Fruit fly (Drosophila melanogaster) whole organism, embryonic: ENCODE data around the gene h-cup.

Source experiments
- ATbp ChIP-seq: fragments of 200-800 bp; sonication (Bioruptor generic); optimal IDR thresholded peaks from 2 replicates; lab custom pipeline; 2017; ENCODE audit warnings: missing biosample characterization, mild to moderate bottlenecking, missing genetic modification characterization, missing genetic modification reagents
- Atf-2 ChIP-seq: fragments of 200-800 bp; sonication (Bioruptor generic); optimal IDR thresholded peaks from 2 replicates; lab custom pipeline; 2016; ENCODE audit warnings: missing biosample characterization, missing genetic modification characterization
- Bteb2 ChIP-seq: fragments of 200-800 bp; sonication (Bioruptor generic); optimal IDR thresholded peaks from 2 replicates; lab custom pipeline; 2016; ENCODE audit warnings: missing biosample characterization, missing genetic modification characterization
- CG10565 ChIP-seq: fragments of 200-800 bp; sonication (Bioruptor generic); optimal IDR thresholded peaks from 3 replicates; lab custom pipeline; 2016; ENCODE audit warnings: missing biosample characterization, mild to moderate bottlenecking, missing genetic modification characterization
- CG11560 ChIP-seq: fragments of 200-800 bp; sonication (Bioruptor generic); IDR thresholded peaks from 3 replicates; pipeline ENCODE4 v1.3.6; 2022; ENCODE audit warnings: missing biosample characterization, missing genetic modification characterization
- CG12942 ChIP-seq: fragments of 200-800 bp; sonication (Bioruptor generic); optimal IDR thresholded peaks from 3 replicates; lab custom pipeline; 2016; ENCODE audit warnings: missing biosample characterization, missing genetic modification characterization
- CG13287 ChIP-seq: fragments of 200-800 bp; sonication (Bioruptor generic); IDR thresholded peaks from 2 replicates; pipeline ENCODE4 v1.3.6; 2022; ENCODE audit warnings: missing biosample characterization, missing genetic modification characterization; ENCODE audit not compliant: partially characterized antibody
- CG13624 ChIP-seq: fragments of 200-800 bp; sonication (Bioruptor generic); optimal IDR thresholded peaks from 2 replicates; lab custom pipeline; 2016; ENCODE audit warnings: missing biosample characterization, missing genetic modification characterization
- CG14441 ChIP-seq: fragments of 200-800 bp; sonication (Bioruptor generic); IDR thresholded peaks from 2 replicates; pipeline ENCODE4 v1.3.6; 2022; ENCODE audit warnings: missing biosample characterization, missing genetic modification characterization
- CG15696 ChIP-seq: fragments of 200-800 bp; sonication (Bioruptor generic); optimal IDR thresholded peaks from 2 replicates; lab custom pipeline; 2019; ENCODE audit warnings: missing biosample characterization, mild to moderate bottlenecking, missing genetic modification characterization, moderate library complexity
- CG16779 ChIP-seq: fragments of 200-800 bp; sonication (Bioruptor generic); IDR thresholded peaks from 2 replicates; pipeline ENCODE4 v1.3.6; 2022; ENCODE audit warnings: missing biosample characterization, missing genetic modification characterization
- CG17186 ChIP-seq: fragments of 200-800 bp; sonication (Bioruptor generic); optimal IDR thresholded peaks from 3 replicates; lab custom pipeline; 2017; ENCODE audit warnings: missing biosample characterization, missing genetic modification reagents, missing genetic modification characterization
- CG30403 ChIP-seq: fragments of 200-800 bp; sonication (Bioruptor generic); optimal IDR thresholded peaks from 3 replicates; lab custom pipeline; 2016; ENCODE audit warnings: missing biosample characterization, missing genetic modification characterization
- CG34376 ChIP-seq: fragments of 200-800 bp; sonication (Bioruptor generic); optimal IDR thresholded peaks from 2 replicates; lab custom pipeline; 2018; ENCODE audit warnings: missing biosample characterization, mild to moderate bottlenecking, missing genetic modification characterization
- CG3838 ChIP-seq: fragments of 200-800 bp; sonication (Bioruptor generic); optimal IDR thresholded peaks from 3 replicates; lab custom pipeline; 2016; ENCODE audit warnings: missing biosample characterization, missing genetic modification characterization
- CG6254 ChIP-seq: fragments of 200-800 bp; sonication (Bioruptor generic); optimal IDR thresholded peaks from 3 replicates; lab custom pipeline; 2017; ENCODE audit warnings: mild to moderate bottlenecking, missing biosample characterization, missing genetic modification reagents, missing genetic modification characterization
- CG6272 ChIP-seq: fragments of 200-800 bp; sonication (Bioruptor generic); IDR thresholded peaks from 2 replicates; pipeline ENCODE4 v1.3.6; 2022; ENCODE audit warnings: missing biosample characterization, missing genetic modification characterization
- CG6813 ChIP-seq: fragments of 200-800 bp; sonication (Bioruptor generic); optimal IDR thresholded peaks from 2 replicates; lab custom pipeline; 2017; ENCODE audit warnings: missing biosample characterization, missing genetic modification characterization, mild to moderate bottlenecking, moderate library complexity, missing genetic modification reagents
- CG6854 ChIP-seq: fragments of 200-800 bp; sonication (Bioruptor generic); optimal IDR thresholded peaks from 3 replicates; lab custom pipeline; 2017; ENCODE audit warnings: missing biosample characterization, mild to moderate bottlenecking, missing genetic modification characterization
- CG8388 ChIP-seq: fragments of 200-800 bp; sonication (Bioruptor generic); optimal IDR thresholded peaks from 2 replicates; lab custom pipeline; 2019; ENCODE audit warnings: missing biosample characterization, mild to moderate bottlenecking, missing genetic modification characterization, moderate library complexity
- CG9437 ChIP-seq: fragments of 200-800 bp; sonication (Bioruptor generic); optimal IDR thresholded peaks from 2 replicates; lab custom pipeline; 2018; ENCODE audit warnings: missing biosample characterization, mild to moderate bottlenecking, missing genetic modification characterization
- D19B ChIP-seq: fragments of 200-800 bp; sonication (Bioruptor generic); optimal IDR thresholded peaks from 2 replicates; lab custom pipeline; 2017; ENCODE audit warnings: missing biosample characterization, mild to moderate bottlenecking, missing genetic modification characterization
- Dp ChIP-seq: fragments of 200-800 bp; sonication (Bioruptor generic); optimal IDR thresholded peaks from 2 replicates; lab custom pipeline; 2018; ENCODE audit warnings: missing biosample characterization, mild to moderate bottlenecking, missing genetic modification characterization, moderate library complexity
- ERR ChIP-seq: fragments of 200-800 bp; sonication (Bioruptor generic); optimal IDR thresholded peaks from 2 replicates; lab custom pipeline; 2016; ENCODE audit warnings: missing biosample characterization, missing genetic modification characterization
- Elba2 ChIP-seq: fragments of 200-800 bp; sonication (Bioruptor generic); optimal IDR thresholded peaks from 3 replicates; lab custom pipeline; 2016; ENCODE audit warnings: missing biosample characterization, missing genetic modification characterization
- HLHmδ ChIP-seq: fragments of 200-800 bp; sonication (Bioruptor generic); optimal IDR thresholded peaks from 2 replicates; lab custom pipeline; 2018; ENCODE audit warnings: missing biosample characterization, mild to moderate bottlenecking, missing genetic modification characterization, moderate library complexity
- Hey ChIP-seq: fragments of 200-800 bp; sonication (Bioruptor generic); optimal IDR thresholded peaks from 3 replicates; lab custom pipeline; 2018; ENCODE audit warnings: missing biosample characterization, mild to moderate bottlenecking, missing genetic modification characterization
- Lpt ChIP-seq: fragments of >200 bp; optimal IDR thresholded peaks from 2 replicates; lab custom pipeline; 2018; ENCODE audit warnings: missing biosample characterization, missing genetic modification characterization
- MTF-1 ChIP-seq: fragments of 200-800 bp; sonication (Bioruptor generic); optimal IDR thresholded peaks from 2 replicates; lab custom pipeline; 2018; ENCODE audit warnings: missing biosample characterization, mild to moderate bottlenecking, missing genetic modification characterization, borderline replicate concordance
- Oli ChIP-seq: fragments of 200-800 bp; sonication (Bioruptor generic); optimal IDR thresholded peaks from 2 replicates; lab custom pipeline; 2018; ENCODE audit warnings: missing biosample characterization, mild to moderate bottlenecking, missing genetic modification characterization, moderate library complexity
- Optix ChIP-seq: fragments of 200-800 bp; sonication (Bioruptor generic); IDR thresholded peaks from 3 replicates; pipeline ENCODE4 v1.3.6; 2022; ENCODE audit warnings: missing biosample characterization, missing genetic modification characterization
- ato ChIP-seq: fragments of 200-800 bp; sonication (Bioruptor generic); IDR thresholded peaks from 2 replicates; pipeline ENCODE4 v1.3.6; 2022; ENCODE audit warnings: missing biosample characterization, missing genetic modification characterization; ENCODE audit not compliant: partially characterized antibody
- cato ChIP-seq: fragments of 200-800 bp; sonication (Bioruptor generic); optimal IDR thresholded peaks from 2 replicates; lab custom pipeline; 2016; ENCODE audit warnings: missing biosample characterization, missing genetic modification characterization, borderline replicate concordance
- chif ChIP-seq, 2 experiments: fragments of 200-800 bp; sonication (Bioruptor generic); optimal IDR thresholded peaks; 3 replicates each; lab custom pipeline; 2016; ENCODE audit warnings: missing biosample characterization in 2 of 2, missing genetic modification characterization in 2 of 2
- crol ChIP-seq: fragments of 200-800 bp; sonication (Bioruptor generic); IDR thresholded peaks from 2 replicates; pipeline ENCODE4 v1.3.6; 2022; ENCODE audit warnings: missing biosample characterization, missing genetic modification characterization
- dan ChIP-seq: fragments of 200-800 bp; sonication (Bioruptor generic); IDR thresholded peaks from 2 replicates; pipeline ENCODE4 v1.3.6; 2022; ENCODE audit warnings: missing biosample characterization, missing genetic modification characterization
- dati ChIP-seq: fragments of 200-800 bp; sonication (Bioruptor generic); IDR thresholded peaks from 2 replicates; pipeline ENCODE4 v1.3.6; 2022; ENCODE audit warnings: missing biosample characterization, missing genetic modification characterization
- dimm ChIP-seq: fragments of 200-800 bp; sonication (Bioruptor generic); IDR thresholded peaks from 2 replicates; pipeline ENCODE4 v1.3.6; 2022; ENCODE audit warnings: missing biosample characterization, missing genetic modification characterization
- gro ChIP-seq: fragments of 200-800 bp; sonication (Bioruptor generic); optimal IDR thresholded peaks from 2 replicates; lab custom pipeline; 2016; ENCODE audit warnings: missing biosample characterization, missing genetic modification characterization
- kay ChIP-seq: fragments of 200-800 bp; sonication (Bioruptor generic); optimal IDR thresholded peaks from 2 replicates; lab custom pipeline; 2016; ENCODE audit warnings: missing biosample characterization, missing genetic modification characterization
- ken ChIP-seq: fragments of 200-800 bp; sonication (Bioruptor generic); IDR thresholded peaks from 3 replicates; pipeline ENCODE4 v1.3.6; 2022; ENCODE audit warnings: missing biosample characterization, missing genetic modification characterization
- lilli ChIP-seq: fragments of 200-800 bp; sonication (Bioruptor generic); optimal IDR thresholded peaks from 3 replicates; lab custom pipeline; 2016; ENCODE audit warnings: missing biosample characterization, missing genetic modification characterization
- onecut ChIP-seq: fragments of 200-800 bp; sonication (Bioruptor generic); IDR thresholded peaks from 2 replicates; pipeline ENCODE4 v1.3.6; 2022; ENCODE audit warnings: missing biosample characterization, missing genetic modification characterization
- p53 ChIP-seq: fragments of 200-800 bp; sonication (Bioruptor generic); optimal IDR thresholded peaks from 2 replicates; lab custom pipeline; 2016; ENCODE audit warnings: missing biosample characterization, missing genetic modification characterization
- psq ChIP-seq: fragments of 200-800 bp; sonication (Bioruptor generic); optimal IDR thresholded peaks from 2 replicates; lab custom pipeline; 2017; ENCODE audit warnings: missing biosample characterization, missing genetic modification characterization
- rib ChIP-seq: fragments of 200-800 bp; sonication (Bioruptor generic); IDR thresholded peaks from 2 replicates; pipeline ENCODE4 v1.3.6; 2022; ENCODE audit warnings: missing biosample characterization, missing genetic modification characterization
- sens-2 ChIP-seq: fragments of 200-800 bp; sonication (Bioruptor generic); IDR thresholded peaks from 2 replicates; pipeline ENCODE4 v1.3.6; 2022; ENCODE audit warnings: missing biosample characterization, missing genetic modification characterization
- slp2 ChIP-seq: fragments of 200-800 bp; sonication (Bioruptor generic); optimal IDR thresholded peaks from 2 replicates; lab custom pipeline; 2016; ENCODE audit warnings: missing biosample characterization, missing genetic modification characterization
- sob ChIP-seq: fragments of 200-800 bp; sonication (Bioruptor generic); IDR thresholded peaks from 2 replicates; pipeline ENCODE4 v1.3.6; 2022; ENCODE audit warnings: missing biosample characterization, missing genetic modification characterization
- sr ChIP-seq: fragments of 200-800 bp; sonication (Bioruptor generic); IDR thresholded peaks from 3 replicates; pipeline ENCODE4 v1.3.6; 2022; ENCODE audit warnings: missing biosample characterization, missing genetic modification characterization
- wor ChIP-seq: fragments of 200-800 bp; sonication (Bioruptor generic); IDR thresholded peaks from 2 replicates; pipeline ENCODE4 v1.3.6; 2022; ENCODE audit warnings: missing biosample characterization, missing genetic modification characterization
- zfh2 ChIP-seq: fragments of 200-800 bp; sonication (Bioruptor generic); optimal IDR thresholded peaks from 2 replicates; lab custom pipeline; 2016; ENCODE audit warnings: missing biosample characterization, missing genetic modification characterization

h-cup gene

dm6 chr3R:15332994-15333393 lies 49.8 kb downstream of the h-cup start, which contains the start of the genes Fkbp39 and Cyfip (continued):
- no peak for TF ChIP-seq slp2 (GFP tag; lab: Kevin White, UChicago)
- TF ChIP-seq onecut: peak; percentile 46
- no peak for TF ChIP-seq CG14441 (GFP tag; lab: Robert Waterston, UW)
- no peak for TF ChIP-seq CG6854 (GFP tag; lab: Kevin White, UChicago)
- TF ChIP-seq CG6254: no peak
- peak; percentile 71 for TF ChIP-seq Dp (GFP tag; lab: Kevin White, UChicago)
- no peak for TF ChIP-seq CG3838 (GFP tag; lab: Kevin White, UChicago)
- TF ChIP-seq CG8388 (GFP tag; lab: Kevin White, UChicago): no peak
- peak; percentile 67 for TF ChIP-seq ato
- TF ChIP-seq CG6813 (GFP tag; lab: Kevin White, UChicago): no peak
- TF ChIP-seq crol (GFP tag; lab: Robert Waterston, UW): 0 out of 2 replicates have a peak, but pooled peaks have one; percentile 5
- peak; percentile 98 for TF ChIP-seq CG17186 (GFP tag; lab: Kevin White, UChicago)
- TF ChIP-seq Bteb2 (GFP tag; lab: Kevin White, UChicago): no peak
- TF ChIP-seq Atf-2: no peak
- no peak for TF ChIP-seq Oli (tag; lab: Kevin White, UChicago)
- TF ChIP-seq ATbp (GFP tag; lab: Kevin White, UChicago): no peak
- no peak for TF ChIP-seq Lpt (GFP tag; lab: Kevin White, UChicago)
- TF ChIP-seq CG13624 (GFP tag; lab: Kevin White, UChicago): peak; percentile 91
- TF ChIP-seq CG11560 (tag; lab: Robert Waterston, UW): peak; percentile 74; the same call in 2 of the 3 replicates
- no peak for TF ChIP-seq D19B (GFP tag; lab: Kevin White, UChicago)
- TF ChIP-seq sr (GFP tag; lab: Robert Waterston, UW): no peak
- peak; percentile 33 for TF ChIP-seq CG30403 (GFP tag; lab: Kevin White, UChicago)
- TF ChIP-seq cato (GFP tag; lab: Kevin White, UChicago): no peak
- TF ChIP-seq dimm: no peak
- TF ChIP-seq ken (GFP tag; lab: Robert Waterston, UW): peak; percentile 66; the same call in 2 of the 3 replicates
- TF ChIP-seq CG6272 (GFP tag; lab: Robert Waterston, UW): peak; percentile 43; the same call in 1 of the 2 replicates
- TF ChIP-seq MTF-1 (GFP tag; lab: Kevin White, UChicago): no peak
- peak; percentile 81 for TF ChIP-seq sob (GFP tag; lab: Robert Waterston, UW)
- peak; percentile 15 for TF ChIP-seq CG34376 (GFP tag; lab: Kevin White, UChicago)
- TF ChIP-seq psq (GFP tag; lab: Kevin White, UChicago): no peak
- peak; percentile 85 for TF ChIP-seq CG13287 (GFP tag; lab: Robert Waterston, UW)
- no peak for TF ChIP-seq kay (GFP tag; lab: Kevin White, UChicago)
- TF ChIP-seq ERR (GFP tag; lab: Kevin White, UChicago): peak; percentile 62
- no peak for TF ChIP-seq sens-2 (GFP tag; lab: Robert Waterston, UW)
- TF ChIP-seq dan (GFP tag; lab: Robert Waterston, UW): no peak
- no peak for TF ChIP-seq dati (GFP tag; lab: Robert Waterston, UW)
- TF ChIP-seq Elba2 (GFP tag; lab: Kevin White, UChicago): peak; percentile 35
- TF ChIP-seq gro (GFP tag; lab: Kevin White, UChicago): peak; percentile 85
- TF ChIP-seq CG12942 (GFP tag; lab: Kevin White, UChicago): peak; percentile 8
- TF ChIP-seq CG9437: peak; percentile 38
- TF ChIP-seq wor: no peak
- no peak for TF ChIP-seq CG16779
- TF ChIP-seq chif (GFP tag; optimal IDR thresholded peaks at IDR 0.05; lab: Kevin White, UChicago): peak in 1 of 2 experiments; percentile 36
- peak; percentile 70; the same call in 1 of the 2 replicates for TF ChIP-seq rib
- TF ChIP-seq HLHmδ: peak; percentile 17
- no peak for TF ChIP-seq CG10565 (GFP tag; lab: Kevin White, UChicago)
- peak; percentile 62 for TF ChIP-seq p53
- peak; percentile 74 for TF ChIP-seq lilli (GFP tag; lab: Kevin White, UChicago)
- TF ChIP-seq zfh2 (GFP tag; lab: Kevin White, UChicago): peak; percentile 76
- no peak for TF ChIP-seq Hey (tag; lab: Kevin White, UChicago)
- peak; percentile 55; the same call in 1 of the 3 replicates for TF ChIP-seq Optix (GFP tag; lab: Robert Waterston, UW)
- no peak for TF ChIP-seq CG15696
